Worm (Caenorhabditis elegans): Measurements from ENCODE around the gene asb-1.

The asb-1 gene

ce11 chrIII:4587177-4587576, 8.4 kb downstream of the asb-1 start, which contains the start of the genes F35G12.7 and smc-4:
F35G12.7 (minus strand) TSS chrIII:4587330.
smc-4 (plus strand) TSS chrIII:4587501.
- 0 out of 2 replicates have a peak, but pooled peaks have one; percentile 60 for TF ChIP-seq scrt-1 (GFP tag; IDR thresholded peaks at IDR 0.05)
- TF ChIP-seq ets-7 (tag; optimal IDR thresholded peaks at IDR 0.05) = no peak
- no peak for TF ChIP-seq hnd-1 (tag; optimal IDR thresholded peaks at IDR 0.05)
- TF ChIP-seq sea-1 (GFP tag; conservative IDR thresholded peaks at IDR 0.05) = no peak
- TF ChIP-seq tbx-11 (GFP tag; IDR thresholded peaks at IDR 0.05) = no peak
- peak; percentile 26 for TF ChIP-seq hmg-4 (GFP tag; optimal IDR thresholded peaks at IDR 0.05)
- no peak for TF ChIP-seq ceh-36 (tag; optimal IDR thresholded peaks at IDR 0.05)
- peak; percentile 43; the same call in 1 of the 2 replicates for TF ChIP-seq flt-1 (GFP tag; IDR thresholded peaks at IDR 0.05)
- TF ChIP-seq F13C5.2 (tag; optimal IDR thresholded peaks at IDR 0.05) = peak; percentile 40

DNA sequence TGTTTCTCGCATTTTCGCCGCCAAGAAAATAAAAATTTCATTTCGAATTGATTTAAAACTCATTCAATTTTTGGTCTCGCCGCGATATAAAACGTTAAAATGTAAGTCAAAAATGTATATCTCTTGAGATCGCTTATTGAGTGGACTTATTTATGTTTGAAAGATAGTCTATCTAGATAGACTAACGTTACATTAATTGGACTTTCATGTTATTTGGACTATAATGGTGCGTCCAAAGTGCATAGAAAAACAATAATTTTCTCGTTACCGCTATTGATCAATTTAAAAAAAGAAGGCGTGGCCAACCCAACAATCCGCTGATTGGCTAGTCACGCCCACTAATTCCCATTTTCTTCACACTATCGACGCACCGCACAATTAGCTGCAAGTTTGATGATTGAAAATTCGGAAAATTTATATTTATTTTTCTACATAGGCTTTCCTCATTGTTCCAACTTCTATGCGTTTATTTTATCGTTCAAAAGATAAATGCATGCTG, 11.5 kb downstream of the asb-1 start, which contains the start of gene F35G12.5:
TSS of gene F35G12.5 (plus strand) at position 51 of the 499 bp plus-strand sequence.
- TF ChIP-seq pes-1 (GFP tag; IDR thresholded peaks at IDR 0.05) (no peak), hnd-1 (tag; optimal IDR thresholded peaks at IDR 0.05) (no peak), flt-1 (GFP tag; IDR thresholded peaks at IDR 0.05) (no peak), ceh-13 (GFP tag; optimal IDR thresholded peaks at IDR 0.05) (no peak), hmbx-1 (tag; optimal IDR thresholded peaks at IDR 0.05) (no peak), ets-7 (tag; optimal IDR thresholded peaks at IDR 0.05) (no peak), hmg-4 (GFP tag; optimal IDR thresholded peaks at IDR 0.05) (no peak), tbx-11 (GFP tag; IDR thresholded peaks at IDR 0.05) (no peak), B0310.2 (tag; optimal IDR thresholded peaks at IDR 0.05) (no peak), F13C5.2 (tag; optimal IDR thresholded peaks at IDR 0.05) (no peak), sea-1 (GFP tag; conservative IDR thresholded peaks at IDR 0.05) (no peak), tra-4 (tag; optimal IDR thresholded peaks at IDR 0.05) (no peak), aly-1 (tag; optimal IDR thresholded peaks at IDR 0.05) (no peak), ceh-36 (tag; optimal IDR thresholded peaks at IDR 0.05) (no peak), ama-1 (optimal IDR thresholded peaks at IDR 0.05) (no peak), tbx-37 (GFP tag; conservative IDR thresholded peaks at IDR 0.05) (no peak), scrt-1 (GFP tag; IDR thresholded peaks at IDR 0.05) (no peak)

ce11 chrIII:4581495-4581894, 14.1 kb downstream of the asb-1 start, which contains the start of gene F35G12.12:
F35G12.12 (plus strand) TSS chrIII:4581795.
- TF ChIP-seq hnd-1 (tag; optimal IDR thresholded peaks at IDR 0.05) (no peak), pes-1 (GFP tag; IDR thresholded peaks at IDR 0.05) (no peak)

DNA sequence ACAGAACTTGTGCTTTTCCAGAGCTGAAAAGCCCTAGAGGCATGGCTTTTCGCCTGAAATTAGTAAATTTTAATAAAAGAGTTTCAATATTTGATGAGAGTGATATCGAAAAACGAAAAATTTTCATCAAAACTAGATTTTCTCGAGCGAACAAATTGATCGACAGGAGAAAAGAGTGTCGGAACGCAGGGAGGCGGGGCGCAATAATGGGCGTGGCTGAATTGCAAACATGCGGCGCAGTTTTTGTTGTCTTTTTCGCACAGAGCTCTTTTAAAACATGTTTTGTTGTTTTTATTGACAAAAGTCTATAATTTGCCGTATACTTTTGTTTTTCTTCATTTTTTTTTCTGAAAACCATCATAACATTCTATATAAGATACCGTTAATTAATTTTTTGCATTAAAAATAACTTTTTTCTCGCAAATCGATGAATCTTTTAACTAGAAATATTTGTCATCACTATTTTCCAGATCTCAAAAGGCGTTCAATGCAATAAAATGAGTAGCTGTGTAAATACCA, 17.2 kb downstream of the asb-1 start, which contains the start of the genes sel-5 and wdr-48:
TSS of gene sel-5 (minus strand) at position 53 of the 519 bp plus-strand sequence.
TSS of gene wdr-48 (plus strand) at position 469 of the 519 bp plus-strand sequence.
- TF ChIP-seq flt-1 (GFP tag; IDR thresholded peaks at IDR 0.05) (0 out of 2 replicates have a peak, but pooled peaks have one; percentile 16), hmbx-1 (tag; optimal IDR thresholded peaks at IDR 0.05) (no peak)

DNA sequence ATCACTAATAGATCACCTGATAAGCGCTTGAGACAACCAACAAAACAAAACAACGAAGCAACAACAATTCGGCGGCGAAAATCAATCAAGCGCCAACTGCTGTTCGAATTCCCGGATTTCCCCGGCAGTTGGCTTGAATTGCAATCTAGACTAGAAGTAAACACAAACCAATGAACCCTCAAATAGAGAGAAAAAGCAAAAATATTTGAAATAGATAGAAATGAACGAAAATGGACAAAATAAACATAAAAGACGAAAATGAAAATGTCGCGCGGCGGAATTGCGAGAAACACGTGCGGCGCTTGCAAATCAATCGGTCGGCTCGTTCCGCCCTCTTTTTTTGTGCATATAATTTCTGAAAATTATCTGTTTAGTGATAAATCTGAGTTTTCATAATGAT, 27.2 kb downstream of the asb-1 start, which contains the start of gene idhg-1:
TSS of gene idhg-1 (plus strand) at position 343 of the 400 bp plus-strand sequence.
- peak; percentile 97 for TF ChIP-seq hmg-4 (GFP tag; optimal IDR thresholded peaks at IDR 0.05)
- TF ChIP-seq aly-1 (tag; optimal IDR thresholded peaks at IDR 0.05) = peak; percentile 94
- TF ChIP-seq scrt-1 (GFP tag; IDR thresholded peaks at IDR 0.05) = peak; percentile 93
- peak; percentile 97 for TF ChIP-seq pes-1 (GFP tag; IDR thresholded peaks at IDR 0.05)
- TF ChIP-seq ets-7 (tag; optimal IDR thresholded peaks at IDR 0.05) = peak; percentile 96
- TF ChIP-seq hmbx-1 (tag; optimal IDR thresholded peaks at IDR 0.05) = peak; percentile 85
- peak; percentile 98 for TF ChIP-seq ceh-13 (GFP tag; optimal IDR thresholded peaks at IDR 0.05)
- TF ChIP-seq F13C5.2 (tag; optimal IDR thresholded peaks at IDR 0.05) = peak; percentile 88
- peak; percentile 92 for TF ChIP-seq ceh-36 (tag; optimal IDR thresholded peaks at IDR 0.05)
- TF ChIP-seq tbx-11 (GFP tag; IDR thresholded peaks at IDR 0.05) = peak; percentile 98
- peak; percentile 98 for TF ChIP-seq sea-1 (GFP tag; conservative IDR thresholded peaks at IDR 0.05)
- TF ChIP-seq hnd-1 (tag; optimal IDR thresholded peaks at IDR 0.05) = peak; percentile 87
- peak; percentile 93 for TF ChIP-seq flt-1 (GFP tag; IDR thresholded peaks at IDR 0.05)
- peak; percentile 94 for TF ChIP-seq tbx-37 (GFP tag; conservative IDR thresholded peaks at IDR 0.05)
- no peak for TF ChIP-seq ama-1 (optimal IDR thresholded peaks at IDR 0.05)
- TF ChIP-seq B0310.2 (tag; optimal IDR thresholded peaks at IDR 0.05) = peak; percentile 91
- peak; percentile 93 for TF ChIP-seq tra-4 (tag; optimal IDR thresholded peaks at IDR 0.05)

DNA sequence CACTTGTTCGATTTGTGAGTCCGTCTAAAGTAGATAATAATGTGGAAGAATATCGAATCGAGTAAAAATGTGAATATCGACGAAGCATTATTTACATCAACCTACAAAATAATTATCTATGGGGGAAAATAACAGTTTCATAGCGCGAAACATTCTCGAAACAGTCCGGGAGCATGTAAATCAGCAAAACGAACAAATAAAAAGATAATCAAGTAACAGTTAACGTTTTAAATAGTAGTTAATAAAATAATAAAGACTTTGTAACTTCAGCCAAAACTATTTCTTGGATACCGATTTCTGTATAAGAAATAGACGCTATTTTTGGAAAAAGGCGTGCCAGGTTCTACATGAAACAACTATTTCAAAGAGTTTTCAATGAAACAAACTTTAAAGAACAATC, 27.6 kb downstream of the asb-1 start, which contains the start of gene mlcd-1:
TSS of gene mlcd-1 (minus strand) at position 101 of the 400 bp plus-strand sequence.
- TF ChIP-seq scrt-1 (GFP tag; IDR thresholded peaks at IDR 0.05) (no peak), tbx-37 (GFP tag; conservative IDR thresholded peaks at IDR 0.05) (no peak), tbx-11 (GFP tag; IDR thresholded peaks at IDR 0.05) (no peak), B0310.2 (tag; optimal IDR thresholded peaks at IDR 0.05) (no peak), tra-4 (tag; optimal IDR thresholded peaks at IDR 0.05) (no peak), ets-7 (tag; optimal IDR thresholded peaks at IDR 0.05) (no peak), ama-1 (optimal IDR thresholded peaks at IDR 0.05) (no peak), aly-1 (tag; optimal IDR thresholded peaks at IDR 0.05) (no peak), hmg-4 (GFP tag; optimal IDR thresholded peaks at IDR 0.05) (no peak), hnd-1 (tag; optimal IDR thresholded peaks at IDR 0.05) (no peak), ceh-36 (tag; optimal IDR thresholded peaks at IDR 0.05) (no peak)

- no peak for TF ChIP-seq flt-1 (GFP tag; IDR thresholded peaks at IDR 0.05)
- TF ChIP-seq B0310.2 (tag; optimal IDR thresholded peaks at IDR 0.05) = no peak
- no peak for TF ChIP-seq tra-4 (tag; optimal IDR thresholded peaks at IDR 0.05)
- TF ChIP-seq ceh-36 (tag; optimal IDR thresholded peaks at IDR 0.05) = no peak
- peak; percentile 32 for TF ChIP-seq F13C5.2 (tag; optimal IDR thresholded peaks at IDR 0.05)
Observed at ce11 chrIII:4562070-4562788, 33.4 kb downstream of the asb-1 start, which contains the start of gene pan-1. pan-1 (plus strand) TSS chrIII:4562738.
